Worm (Caenorhabditis elegans) whole organism, L1 larva: ENCODE results near the gene str-57.

Experiments used
- Y116A8C.19 ChIP-seq: sonication (generic microtip); optimal IDR thresholded peaks from 2 replicates; lab custom pipeline; 2016; ENCODE audit warnings: missing compliant biosample characterization, missing genetic modification characterization, borderline replicate concordance
- aha-1 ChIP-seq: fragments of 150-350 bp; optimal IDR thresholded peaks from 2 replicates; lab custom pipeline; 2014; ENCODE audit warnings: missing biosample characterization, missing genetic modification characterization
- aly-2 ChIP-seq: fragments of 150-350 bp; optimal IDR thresholded peaks from 2 replicates; lab custom pipeline; 2014; ENCODE audit warnings: missing biosample characterization, missing genetic modification characterization
- ceh-82 ChIP-seq, 3 experiments: fragments of 150-350 bp in 1 of 3; sonication (generic microtip) in 2 of 3; optimal IDR thresholded peaks; 2 replicates each; lab custom pipeline; 2014 to 2017; ENCODE audit warnings: missing biosample characterization in 3 of 3, missing genetic modification characterization in 3 of 3
- ces-1 ChIP-seq: fragments of 150-350 bp; optimal IDR thresholded peaks from 2 replicates; lab custom pipeline; 2014; ENCODE audit warnings: missing biosample characterization, missing genetic modification reagents, missing genetic modification characterization
- dpl-1 ChIP-seq, 3 experiments: fragments of 150-350 bp in 2 of 3; sonication (generic microtip) in 1 of 3; optimal IDR thresholded peaks; 2 replicates each; lab custom pipeline; 2014 to 2017; ENCODE audit warnings: missing biosample characterization in 3 of 3, missing genetic modification characterization in 3 of 3, missing genetic modification reagents in 3 of 3
- dsc-1 ChIP-seq: sonication (generic microtip); optimal IDR thresholded peaks from 2 replicates; lab custom pipeline; 2016; ENCODE audit warnings: mild to moderate bottlenecking, missing genetic modification characterization, missing compliant biosample characterization
- efl-1 ChIP-seq, 4 experiments: fragments of 150-350 bp; optimal IDR thresholded peaks in 3 of 4; peaks in 1 of 4; 1 replicate in 1 of 4; 2 replicates in 3 of 4; lab custom pipeline; 2014; ENCODE audit warnings: missing biosample characterization in 2 of 4, missing genetic modification characterization in 2 of 4, missing genetic modification reagents in 2 of 4
- efl-3 ChIP-seq: fragments of 200-800 bp; sonication (Bioruptor generic); optimal IDR thresholded peaks from 2 replicates; lab custom pipeline; 2018; ENCODE audit warnings: mild to moderate bottlenecking, missing genetic modification characterization, missing compliant biosample characterization
- egl-13 ChIP-seq: sonication (generic microtip); optimal IDR thresholded peaks from 2 replicates; lab custom pipeline; 2016; ENCODE audit warnings: missing genotype, missing genetic modification reagents, missing genetic modification characterization, missing compliant biosample characterization
- egl-27 ChIP-seq, 2 experiments: fragments of 150-350 bp in 1 of 2; sonication (generic microtip); optimal IDR thresholded peaks; 3 replicates each; lab custom pipeline; 2017 to 2018; ENCODE audit warnings: missing biosample characterization in 2 of 2, missing genetic modification characterization in 2 of 2, missing genetic modification reagents in 2 of 2
- elt-2 ChIP-seq: sonication (generic microtip); optimal IDR thresholded peaks from 2 replicates; lab custom pipeline; 2016; ENCODE audit warnings: missing genetic modification characterization, mild to moderate bottlenecking, inconsistent platforms, missing compliant biosample characterization, missing genetic modification reagents
- ets-5 ChIP-seq: fragments of 200-800 bp; sonication (Bioruptor generic); IDR thresholded peaks from 2 replicates; pipeline ENCODE4 v1.3.6; 2022; ENCODE audit warnings: missing genetic modification characterization, missing compliant biosample characterization
- fkh-4 ChIP-seq: sonication (generic microtip); optimal IDR thresholded peaks from 2 replicates; lab custom pipeline; 2016; ENCODE audit warnings: missing compliant biosample characterization, missing genetic modification characterization, borderline replicate concordance
- fos-1 ChIP-seq: fragments of 150-350 bp; optimal IDR thresholded peaks from 2 replicates; lab custom pipeline; 2014; ENCODE audit warnings: missing biosample characterization, missing genetic modification characterization
- irx-1 ChIP-seq: sonication (generic microtip); optimal IDR thresholded peaks from 2 replicates; lab custom pipeline; 2016; ENCODE audit warnings: missing genetic modification characterization, missing compliant biosample characterization
- jun-1 ChIP-seq: fragments of 150-350 bp; optimal IDR thresholded peaks from 2 replicates; lab custom pipeline; 2014; ENCODE audit warnings: missing biosample characterization, missing genetic modification reagents, missing genetic modification characterization
- lin-35 ChIP-seq, 2 experiments: fragments of 150-350 bp; optimal IDR thresholded peaks; 2 replicates each; lab custom pipeline; 2014; ENCODE audit warnings: missing biosample characterization in 2 of 2, missing genetic modification characterization in 2 of 2, missing genetic modification reagents in 2 of 2
- mab-9 ChIP-seq: fragments of 200-800 bp; sonication (Bioruptor generic); IDR thresholded peaks from 2 replicates; pipeline ENCODE4 v1.3.6; 2022; ENCODE audit warnings: missing genetic modification reagents, missing genetic modification characterization, missing compliant biosample characterization
- mep-1 ChIP-seq: fragments of 150-350 bp; optimal IDR thresholded peaks from 2 replicates; lab custom pipeline; 2014; ENCODE audit warnings: missing biosample characterization, missing genetic modification characterization
- nhr-11 ChIP-seq: fragments of 150-350 bp; optimal IDR thresholded peaks from 2 replicates; lab custom pipeline; 2014; ENCODE audit warnings: missing biosample characterization, missing genetic modification characterization
- nhr-12 ChIP-seq: sonication (generic microtip); optimal IDR thresholded peaks from 2 replicates; lab custom pipeline; 2017; ENCODE audit warnings: missing biosample characterization, missing genetic modification characterization
- nhr-28 ChIP-seq: fragments of 150-350 bp; optimal IDR thresholded peaks from 2 replicates; lab custom pipeline; 2014; ENCODE audit warnings: missing biosample characterization, missing genetic modification characterization
- nhr-77 ChIP-seq: fragments of 150-350 bp; optimal IDR thresholded peaks from 2 replicates; lab custom pipeline; 2014; ENCODE audit warnings: missing biosample characterization, missing genetic modification characterization
- nhr-84 ChIP-seq: sonication (generic microtip); optimal IDR thresholded peaks from 2 replicates; lab custom pipeline; 2017; ENCODE audit warnings: missing biosample characterization, missing genetic modification characterization
- nhr-90 ChIP-seq: sonication (generic microtip); optimal IDR thresholded peaks from 2 replicates; lab custom pipeline; 2016; ENCODE audit warnings: mild to moderate bottlenecking, missing genetic modification characterization, missing compliant biosample characterization; ENCODE audit not compliant: poor library complexity
- pag-3 ChIP-seq: sonication (generic microtip); optimal IDR thresholded peaks from 2 replicates; lab custom pipeline; 2017; ENCODE audit warnings: missing genetic modification characterization, mild to moderate bottlenecking, missing compliant biosample characterization, antibody characterized with exemption, borderline replicate concordance; ENCODE audit not compliant: insufficient read depth
- pax-3 ChIP-seq: fragments of 200-800 bp; sonication (Bioruptor generic); optimal IDR thresholded peaks from 2 replicates; lab custom pipeline; 2018; ENCODE audit warnings: mild to moderate bottlenecking, missing genetic modification characterization, moderate library complexity, missing compliant biosample characterization
- skn-1 ChIP-seq: fragments of 150-350 bp; optimal IDR thresholded peaks from 2 replicates; lab custom pipeline; 2014; ENCODE audit warnings: missing biosample characterization, missing genetic modification characterization
- snpc-4 ChIP-seq: fragments of 150-350 bp; optimal IDR thresholded peaks from 2 replicates; lab custom pipeline; 2014; ENCODE audit warnings: missing biosample characterization, missing genetic modification characterization
- sox-4 ChIP-seq: sonication (generic microtip); optimal IDR thresholded peaks from 2 replicates; lab custom pipeline; 2016; ENCODE audit warnings: missing genetic modification characterization, missing compliant biosample characterization
- sptf-1 ChIP-seq: fragments of 150-350 bp; optimal IDR thresholded peaks from 2 replicates; lab custom pipeline; 2014; ENCODE audit warnings: missing biosample characterization, missing genetic modification characterization
- swsn-7 ChIP-seq: sonication (generic microtip); optimal IDR thresholded peaks from 2 replicates; lab custom pipeline; 2016; ENCODE audit warnings: missing genetic modification characterization, missing compliant biosample characterization
- tlp-1 ChIP-seq: fragments of 150-350 bp; optimal IDR thresholded peaks from 2 replicates; lab custom pipeline; 2014; ENCODE audit warnings: missing biosample characterization, missing genetic modification characterization
- unc-130 ChIP-seq: fragments of 150-350 bp; optimal IDR thresholded peaks from 2 replicates; lab custom pipeline; 2017; ENCODE audit warnings: missing biosample characterization, missing genetic modification characterization, inconsistent platforms
- xbp-1 ChIP-seq: sonication (generic microtip); optimal IDR thresholded peaks from 2 replicates; lab custom pipeline; 2016; ENCODE audit warnings: missing genetic modification characterization, missing compliant biosample characterization
- zag-1 ChIP-seq: fragments of 150-350 bp; optimal IDR thresholded peaks from 2 replicates; lab custom pipeline; 2014; ENCODE audit warnings: missing biosample characterization, missing genetic modification characterization

str-57 gene

DNA sequence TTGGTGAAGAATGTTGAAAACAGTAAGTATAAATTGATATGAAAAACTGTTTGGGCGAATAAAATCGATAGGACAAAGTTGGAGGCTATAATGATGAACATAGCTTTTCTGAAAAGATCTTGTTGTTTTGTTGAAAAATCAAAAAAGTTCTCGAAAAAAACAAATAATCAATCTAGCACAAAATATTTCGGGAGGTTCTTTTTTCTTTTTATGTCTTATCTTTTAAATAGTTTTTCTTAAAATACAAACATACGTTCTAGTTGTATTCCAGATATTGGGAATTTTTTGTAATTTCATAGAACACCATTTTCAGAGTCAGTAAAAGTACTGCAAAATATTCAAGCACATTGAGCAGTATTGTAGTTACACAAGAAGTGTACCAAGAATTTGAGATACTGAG lies 40.5 kb upstream of the str-57 start, which contains the start of gene srbc-55:
Gene srbc-55 (minus strand): TSS at position 101 of the 400 bp plus-strand sequence.
- TF ChIP-seq aha-1 (tag; lab: Kevin White, UChicago) = no peak
- TF ChIP-seq pax-3 (tag; lab: Kevin White, UChicago) = no peak
- no peak for TF ChIP-seq dpl-1 (GFP tag; optimal IDR thresholded peaks at IDR 0.05; lab: Kevin White, UChicago)
- no peak for TF ChIP-seq pag-3 (tag; lab: Kevin White, UChicago)
- TF ChIP-seq efl-1 (optimal IDR thresholded peaks at IDR 0.05; lab: Kevin White, UChicago) = no peak
- no peak for TF ChIP-seq efl-1 (GFP tag; optimal IDR thresholded peaks at IDR 0.05 in 1 of 2; lab: Kevin White, UChicago)
- TF ChIP-seq lin-35 (GFP tag; optimal IDR thresholded peaks at IDR 0.05; lab: Kevin White, UChicago) = no peak
- no peak for TF ChIP-seq nhr-11
- no peak for TF ChIP-seq irx-1
- no peak for TF ChIP-seq egl-13 (tag; lab: Kevin White, UChicago)
- no peak for TF ChIP-seq ets-5 (GFP tag; lab: Robert Waterston, UW)
- no peak for TF ChIP-seq nhr-90 (tag; lab: Kevin White, UChicago)
- no peak for TF ChIP-seq nhr-28 (tag; lab: Kevin White, UChicago)
- TF ChIP-seq ceh-82 (tag; optimal IDR thresholded peaks at IDR 0.05; lab: Kevin White, UChicago) = no peak

DNA sequence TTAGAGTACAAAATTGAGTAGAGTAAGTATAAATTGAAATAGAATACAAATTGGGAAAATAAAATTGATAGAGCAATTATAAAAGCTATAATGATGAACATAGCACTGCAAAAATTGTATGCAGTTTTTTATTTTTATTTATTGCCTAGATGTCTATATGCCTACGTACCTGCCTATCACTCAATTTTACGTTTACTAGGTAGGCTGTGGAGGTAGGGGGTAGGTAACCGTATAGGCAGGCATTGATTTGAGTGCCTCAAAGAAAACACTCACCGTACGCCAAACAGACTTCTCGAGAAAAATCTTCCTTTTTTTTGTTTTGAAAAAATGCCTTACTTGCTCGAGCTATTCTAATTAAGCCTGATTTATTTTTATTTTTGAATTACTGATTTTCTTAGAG lies 38.9 kb upstream of the str-57 start, which contains the start of gene srbc-56:
Gene srbc-56 (minus strand): TSS at position 101 of the 400 bp plus-strand sequence.
- TF ChIP-seq elt-2 (tag; lab: Kevin White, UChicago) = no peak
- no peak for TF ChIP-seq xbp-1 (tag; lab: Kevin White, UChicago)
- no peak for TF ChIP-seq fos-1 (tag; lab: Kevin White, UChicago)
- no peak for TF ChIP-seq efl-3 (GFP tag; lab: Kevin White, UChicago)
- no peak for TF ChIP-seq unc-130 (tag; lab: Kevin White, UChicago)
- TF ChIP-seq aly-2 (tag; lab: Kevin White, UChicago) = no peak
- no peak for TF ChIP-seq ceh-82 (tag; optimal IDR thresholded peaks at IDR 0.05; lab: Kevin White, UChicago)
- no peak for TF ChIP-seq egl-27 (tag; optimal IDR thresholded peaks at IDR 0.05; lab: Kevin White, UChicago)
- TF ChIP-seq skn-1 (tag; lab: Kevin White, UChicago) = no peak
- no peak for TF ChIP-seq zag-1 (tag; lab: Kevin White, UChicago)
- TF ChIP-seq tlp-1 (tag; lab: Kevin White, UChicago) = no peak
- TF ChIP-seq ces-1 = no peak
- TF ChIP-seq snpc-4 = no peak
- TF ChIP-seq sptf-1 (tag; lab: Kevin White, UChicago) = no peak
- no peak for TF ChIP-seq mab-9 (GFP tag; lab: Robert Waterston, UW)

DNA sequence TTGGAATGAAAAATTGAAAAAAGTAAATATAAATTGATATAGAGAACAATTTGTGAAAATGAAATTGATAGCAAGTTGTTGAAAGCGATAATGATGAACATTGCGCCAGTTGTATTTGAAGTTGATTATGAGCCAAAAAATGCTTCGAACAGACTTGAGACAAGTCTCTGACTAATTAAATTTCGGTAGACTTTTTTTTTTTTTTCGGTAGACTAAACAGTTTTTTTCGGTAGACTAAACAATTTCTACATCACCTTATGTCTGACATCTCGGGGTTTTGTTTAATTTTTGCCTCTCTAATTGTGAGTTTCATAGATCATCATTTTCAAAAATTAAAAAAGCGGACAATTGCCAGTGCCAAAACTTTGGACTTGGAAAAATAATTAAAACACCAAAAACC lies 36.8 kb upstream of the str-57 start, which contains the start of gene srbc-54:
Gene srbc-54 (minus strand): TSS at position 101 of the 400 bp plus-strand sequence.
- TF ChIP-seq fkh-4 (tag; lab: Kevin White, UChicago) (no peak), egl-27 (tag; optimal IDR thresholded peaks at IDR 0.05; lab: Kevin White, UChicago) (no peak), dsc-1 (no peak), Y116A8C.19 (tag; lab: Kevin White, UChicago) (no peak), skn-1 (tag; lab: Kevin White, UChicago) (no peak), nhr-84 (tag; lab: Kevin White, UChicago) (no peak), mab-9 (GFP tag; lab: Robert Waterston, UW) (no peak), mep-1 (tag; lab: Kevin White, UChicago) (no peak), jun-1 (no peak), swsn-7 (tag; lab: Kevin White, UChicago) (no peak), nhr-12 (tag; lab: Kevin White, UChicago) (no peak), pag-3 (tag; lab: Kevin White, UChicago) (no peak), nhr-77 (no peak), xbp-1 (tag; lab: Kevin White, UChicago) (no peak), sox-4 (tag; lab: Kevin White, UChicago) (no peak), zag-1 (tag; lab: Kevin White, UChicago) (no peak), nhr-11 (no peak)
